Worm (Caenorhabditis elegans): ENCODE measurements around the gene skpt-1.

Gene skpt-1

ce11 chrIII:5486345-5486744 is 38.1 kb upstream of the skpt-1 start:
- TF ChIP-seq efl-1 (optimal IDR thresholded peaks at IDR 0.05) (no peak), efl-1 (GFP tag; optimal IDR thresholded peaks at IDR 0.05 in 1 of 2) (peak in 1 of 2 experiments; percentile 42), rnt-1 (tag; optimal IDR thresholded peaks at IDR 0.05) (peak; percentile 26), nhr-71 (tag; optimal IDR thresholded peaks at IDR 0.05) (no peak)

- TF ChIP-seq nhr-12 (tag; optimal IDR thresholded peaks at IDR 0.05) (no peak), skn-1 (tag; optimal IDR thresholded peaks at IDR 0.05) (no peak), vab-15 (tag; optimal IDR thresholded peaks at IDR 0.05) (no peak), dpl-1 (GFP tag; optimal IDR thresholded peaks at IDR 0.05) (peak; percentile 70 to 89 (median 86)), unc-86 (tag; optimal IDR thresholded peaks at IDR 0.05) (no peak), alr-1 (tag; optimal IDR thresholded peaks at IDR 0.05; ENCODE audit: borderline replicate concordance) (no peak), C16A3.4 (tag; optimal IDR thresholded peaks at IDR 0.05) (peak; percentile 21), jun-1 (tag; optimal IDR thresholded peaks at IDR 0.05) (no peak), aly-2 (tag; optimal IDR thresholded peaks at IDR 0.05) (no peak), dsc-1 (tag; optimal IDR thresholded peaks at IDR 0.05) (no peak), fkh-4 (tag; optimal IDR thresholded peaks at IDR 0.05; ENCODE audit: borderline replicate concordance) (no peak), mef-2 (tag; optimal IDR thresholded peaks at IDR 0.05) (no peak), nhr-85 (tag) (no peak), ceh-88 (GFP tag; IDR thresholded peaks at IDR 0.05) (no peak), hlh-17 (GFP tag; optimal IDR thresholded peaks at IDR 0.05; ENCODE audit: borderline replicate concordance) (no peak), sup-37 (GFP tag; optimal IDR thresholded peaks at IDR 0.05) (no peak), efl-1 (optimal IDR thresholded peaks at IDR 0.05) (peak in 1 of 2 experiments; percentile 83), efl-1 (GFP tag; optimal IDR thresholded peaks at IDR 0.05 in 1 of 2) (peak; percentile 87 to 99), ceh-63 (GFP tag; optimal IDR thresholded peaks at IDR 0.05) (no peak), lin-35 (GFP tag; optimal IDR thresholded peaks at IDR 0.05) (peak; percentile 73 to 94), blmp-1 (tag; optimal IDR thresholded peaks at IDR 0.05) (peak; percentile 36), fkh-10 (GFP tag; optimal IDR thresholded peaks at IDR 0.05) (no peak), zip-4 (GFP tag; optimal IDR thresholded peaks at IDR 0.05) (no peak), nhr-77 (tag; optimal IDR thresholded peaks at IDR 0.05) (no peak), grh-1 (GFP tag; IDR thresholded peaks at IDR 0.05) (no peak), lin-13 (GFP tag; optimal IDR thresholded peaks at IDR 0.05) (no peak), nhr-90 (tag; optimal IDR thresholded peaks at IDR 0.05; ENCODE audit: poor library complexity) (no peak), ceh-82 (tag; optimal IDR thresholded peaks at IDR 0.05) (no peak), lsy-2 (tag; optimal IDR thresholded peaks at IDR 0.05) (peak in 1 of 2 experiments; percentile 60)
Measured at ce11 chrIII:5483738-5484315, 35.6 kb upstream of the skpt-1 start, which contains the start of the genes R02F2.7 and R02F2.4. Gene R02F2.7, minus strand, starts transcription at chrIII:5483773. Gene R02F2.4, plus strand, starts transcription at chrIII:5484289.

ce11 chrIII:5479493-5480167 is 31.4 kb upstream of the skpt-1 start:
- TF ChIP-seq sptf-1 (tag; optimal IDR thresholded peaks at IDR 0.05) (no peak), efl-1 (optimal IDR thresholded peaks at IDR 0.05) (no peak), efl-1 (GFP tag; optimal IDR thresholded peaks at IDR 0.05 in 1 of 2) (peak in 1 of 2 experiments; percentile 83)

ce11 chrIII:5478824-5479368 is 30.7 kb upstream of the skpt-1 start, which contains the start of the genes R02F2.6 and R02F2.5:
Gene R02F2.6, minus strand, starts transcription at chrIII:5478924.
Gene R02F2.5, plus strand, starts transcription at chrIII:5479318.
- no peak for TF ChIP-seq nhr-237 (tag; optimal IDR thresholded peaks at IDR 0.05)
- no peak for TF ChIP-seq nhr-11 (tag; optimal IDR thresholded peaks at IDR 0.05)
- TF ChIP-seq grh-1 (GFP tag; IDR thresholded peaks at IDR 0.05): no peak
- TF ChIP-seq elt-2 (tag; optimal IDR thresholded peaks at IDR 0.05): no peak
- TF ChIP-seq nhr-71 (tag; optimal IDR thresholded peaks at IDR 0.05): no peak
- no peak for TF ChIP-seq nhr-77 (tag; optimal IDR thresholded peaks at IDR 0.05)
- no peak for TF ChIP-seq ztf-4 (tag; optimal IDR thresholded peaks at IDR 0.05)
- TF ChIP-seq alr-1 (tag; optimal IDR thresholded peaks at IDR 0.05; ENCODE audit: borderline replicate concordance): no peak
- TF ChIP-seq nhr-90 (tag; optimal IDR thresholded peaks at IDR 0.05; ENCODE audit: poor library complexity): no peak
- TF ChIP-seq ceh-88 (GFP tag; IDR thresholded peaks at IDR 0.05): no peak
- TF ChIP-seq jun-1 (tag; optimal IDR thresholded peaks at IDR 0.05): no peak
- TF ChIP-seq ztf-11 (tag; optimal IDR thresholded peaks at IDR 0.05): no peak
- no peak for TF ChIP-seq ceh-82 (tag; optimal IDR thresholded peaks at IDR 0.05)
- no peak for TF ChIP-seq irx-1 (tag; optimal IDR thresholded peaks at IDR 0.05)
- no peak for TF ChIP-seq pax-3 (tag; optimal IDR thresholded peaks at IDR 0.05)
- TF ChIP-seq skn-1 (tag; optimal IDR thresholded peaks at IDR 0.05): no peak
- TF ChIP-seq vab-15 (tag; optimal IDR thresholded peaks at IDR 0.05): no peak
